Worm (Caenorhabditis elegans) whole organism, L2 larva: Measurements from ENCODE around the gene gcy-1.

Experiments
- C34F6.9 ChIP-seq: fragments of 150-350 bp; optimal IDR thresholded peaks from 2 replicates; lab custom pipeline; 2014; ENCODE audit warnings: missing biosample characterization, missing genetic modification characterization
- F13H6.1 ChIP-seq: sonication (generic microtip); optimal IDR thresholded peaks from 2 replicates; lab custom pipeline; 2016; ENCODE audit warnings: missing genetic modification characterization, missing compliant biosample characterization
- R02D3.7 ChIP-seq: fragments of 150-350 bp; optimal IDR thresholded peaks from 2 replicates; lab custom pipeline; 2014; ENCODE audit warnings: missing biosample characterization, missing genetic modification characterization
- Y55F3AM.14 ChIP-seq: fragments of 200-800 bp; sonication (Bioruptor generic); optimal IDR thresholded peaks from 2 replicates; lab custom pipeline; 2018; ENCODE audit warnings: mild to moderate bottlenecking, missing genetic modification characterization, missing compliant biosample characterization
- ZK546.5 ChIP-seq: sonication (generic microtip); optimal IDR thresholded peaks from 2 replicates; lab custom pipeline; 2017; ENCODE audit warnings: missing biosample characterization, missing genetic modification characterization
- alr-1 ChIP-seq: fragments of 150-350 bp; optimal IDR thresholded peaks from 2 replicates; lab custom pipeline; 2014; ENCODE audit warnings: missing biosample characterization, missing genetic modification characterization
- aly-2 ChIP-seq: fragments of 150-350 bp; optimal IDR thresholded peaks from 2 replicates; lab custom pipeline; 2014; ENCODE audit warnings: missing biosample characterization, missing genetic modification characterization
- ama-1 ChIP-seq: fragments of 150-350 bp; optimal IDR thresholded peaks from 2 replicates; lab custom pipeline; 2018; ENCODE audit warnings: inconsistent platforms
- blmp-1 ChIP-seq: sonication (generic microtip); optimal IDR thresholded peaks from 2 replicates; lab custom pipeline; 2017; ENCODE audit warnings: missing genetic modification characterization, mild to moderate bottlenecking, missing compliant biosample characterization, antibody characterized with exemption, moderate library complexity; ENCODE audit not compliant: insufficient read depth
- ceh-16 ChIP-seq: fragments of 150-350 bp; optimal IDR thresholded peaks from 2 replicates; lab custom pipeline; 2014; ENCODE audit warnings: missing biosample characterization, missing genetic modification characterization
- ceh-82 ChIP-seq: fragments of 150-350 bp; optimal IDR thresholded peaks from 2 replicates; lab custom pipeline; 2014; ENCODE audit warnings: missing biosample characterization, missing genetic modification characterization
- crh-2 ChIP-seq: sonication (generic microtip); optimal IDR thresholded peaks from 2 replicates; lab custom pipeline; 2017; ENCODE audit warnings: missing biosample characterization, missing genetic modification characterization
- dmd-4 ChIP-seq: sonication (generic microtip); optimal IDR thresholded peaks from 2 replicates; lab custom pipeline; 2017; ENCODE audit warnings: missing biosample characterization, missing genetic modification characterization
- egl-27 ChIP-seq: sonication (generic microtip); optimal IDR thresholded peaks from 3 replicates; lab custom pipeline; 2017; ENCODE audit warnings: missing biosample characterization, missing genetic modification reagents, missing genetic modification characterization
- elt-1 ChIP-seq: fragments of 150-350 bp; optimal IDR thresholded peaks from 2 replicates; lab custom pipeline; 2014; ENCODE audit warnings: missing biosample characterization, missing genetic modification characterization
- elt-3 ChIP-seq: sonication (generic microtip); optimal IDR thresholded peaks from 2 replicates; lab custom pipeline; 2017; ENCODE audit warnings: missing biosample characterization, missing genetic modification characterization
- fos-1 ChIP-seq: fragments of 150-350 bp; optimal IDR thresholded peaks from 2 replicates; lab custom pipeline; 2014; ENCODE audit warnings: missing biosample characterization, missing genetic modification characterization
- gmeb-1 ChIP-seq: fragments of 150-350 bp; optimal IDR thresholded peaks from 2 replicates; lab custom pipeline; 2014; ENCODE audit warnings: missing biosample characterization, missing genetic modification characterization
- lin-11 ChIP-seq: fragments of 150-350 bp; sonication (generic microtip); optimal IDR thresholded peaks from 2 replicates; lab custom pipeline; 2014; ENCODE audit warnings: missing biosample characterization, missing genetic modification characterization, inconsistent platforms, mixed read lengths
- lin-13 ChIP-seq: fragments of 150-350 bp; optimal IDR thresholded peaks from 2 replicates; lab custom pipeline; 2014; ENCODE audit warnings: missing biosample characterization, missing genetic modification reagents, missing genetic modification characterization
- lin-39 ChIP-seq: fragments of 150-350 bp; optimal IDR thresholded peaks from 2 replicates; lab custom pipeline; 2014; ENCODE audit warnings: missing biosample characterization, missing genetic modification reagents, missing genetic modification characterization
- lsy-2 ChIP-seq, 2 experiments: fragments of 150-350 bp in 1 of 2; sonication (generic microtip) in 1 of 2; optimal IDR thresholded peaks; 2 replicates each; lab custom pipeline; 2014 to 2017; ENCODE audit warnings: missing biosample characterization in 2 of 2, missing genetic modification characterization in 2 of 2
- mab-5 ChIP-seq: fragments of 150-350 bp; optimal IDR thresholded peaks from 2 replicates; lab custom pipeline; 2014; ENCODE audit warnings: missing biosample characterization, missing genetic modification characterization
- mbf-1 ChIP-seq: sonication (generic microtip); optimal IDR thresholded peaks from 2 replicates; lab custom pipeline; 2017; ENCODE audit warnings: missing biosample characterization, missing genetic modification characterization
- mdl-1 ChIP-seq, 2 experiments: fragments of 150-350 bp in 1 of 2; sonication (generic microtip) in 1 of 2; optimal IDR thresholded peaks; 2 replicates each; lab custom pipeline; 2017; ENCODE audit warnings: missing biosample characterization in 2 of 2, missing genetic modification characterization in 2 of 2
- nhr-10 ChIP-seq: sonication (generic microtip); optimal IDR thresholded peaks from 2 replicates; lab custom pipeline; 2017; ENCODE audit warnings: missing biosample characterization, missing genetic modification characterization
- nhr-11 ChIP-seq: fragments of 150-350 bp; optimal IDR thresholded peaks from 2 replicates; lab custom pipeline; 2014; ENCODE audit warnings: missing biosample characterization, missing genetic modification characterization
- nhr-12 ChIP-seq: fragments of 150-350 bp; optimal IDR thresholded peaks from 2 replicates; lab custom pipeline; 2014; ENCODE audit warnings: missing biosample characterization, missing genetic modification characterization
- nhr-129 ChIP-seq: fragments of 150-350 bp; optimal IDR thresholded peaks from 2 replicates; lab custom pipeline; 2014; ENCODE audit warnings: missing biosample characterization, missing genetic modification characterization
- nhr-21 ChIP-seq: fragments of 150-350 bp; optimal IDR thresholded peaks from 2 replicates; lab custom pipeline; 2014; ENCODE audit warnings: missing biosample characterization, missing genetic modification characterization
- nhr-23 ChIP-seq: fragments of 150-350 bp; optimal IDR thresholded peaks from 2 replicates; lab custom pipeline; 2014; ENCODE audit warnings: missing biosample characterization, missing genetic modification reagents, missing genetic modification characterization
- nhr-237 ChIP-seq: fragments of 150-350 bp; optimal IDR thresholded peaks from 2 replicates; lab custom pipeline; 2014; ENCODE audit warnings: missing biosample characterization, missing genetic modification characterization
- nhr-25 ChIP-seq: fragments of 150-350 bp; sonication (generic microtip); optimal IDR thresholded peaks from 3 replicates; lab custom pipeline; 2014; ENCODE audit warnings: missing biosample characterization, missing genetic modification characterization
- nhr-6 ChIP-seq: fragments of 150-350 bp; optimal IDR thresholded peaks from 2 replicates; lab custom pipeline; 2014; ENCODE audit warnings: missing biosample characterization, missing genetic modification characterization
- nhr-77 ChIP-seq: fragments of 150-350 bp; optimal IDR thresholded peaks from 2 replicates; lab custom pipeline; 2014; ENCODE audit warnings: missing biosample characterization, missing genetic modification characterization
- peb-1 ChIP-seq: fragments of 150-350 bp; optimal IDR thresholded peaks from 2 replicates; lab custom pipeline; 2014; ENCODE audit warnings: missing biosample characterization, missing genetic modification characterization
- sem-4 ChIP-seq: fragments of 150-350 bp; optimal IDR thresholded peaks from 2 replicates; lab custom pipeline; 2014; ENCODE audit warnings: missing biosample characterization, missing genetic modification reagents, missing genetic modification characterization
- skn-1 ChIP-seq: sonication (generic microtip); optimal IDR thresholded peaks from 2 replicates; lab custom pipeline; 2017; ENCODE audit warnings: missing biosample characterization, missing genetic modification characterization
- sma-3 ChIP-seq: sonication (generic microtip); optimal IDR thresholded peaks from 2 replicates; lab custom pipeline; 2016; ENCODE audit warnings: missing genetic modification reagents, missing genetic modification characterization, missing compliant biosample characterization
- sma-9 ChIP-seq, 2 experiments: fragments of 150-350 bp in 1 of 2; sonication (generic microtip) in 1 of 2; optimal IDR thresholded peaks; 2 replicates each; lab custom pipeline; 2014 to 2016; ENCODE audit warnings: missing genetic modification characterization in 2 of 2, mild to moderate bottlenecking in 1 of 2, missing biosample characterization in 1 of 2, missing compliant biosample characterization in 1 of 2, missing genetic modification reagents in 1 of 2, moderate library complexity in 1 of 2
- snpc-4 ChIP-seq: fragments of 150-350 bp; optimal IDR thresholded peaks from 2 replicates; lab custom pipeline; 2014; ENCODE audit warnings: missing biosample characterization, missing genetic modification characterization
- unc-39 ChIP-seq: fragments of 150-350 bp; optimal IDR thresholded peaks from 2 replicates; lab custom pipeline; 2014; ENCODE audit warnings: missing biosample characterization, missing genetic modification characterization
- unc-55 ChIP-seq: fragments of 150-350 bp; sonication (generic microtip); optimal IDR thresholded peaks from 3 replicates; lab custom pipeline; 2014; ENCODE audit warnings: missing biosample characterization, missing genetic modification reagents, missing genetic modification characterization
- unc-62 ChIP-seq: fragments of 150-350 bp; optimal IDR thresholded peaks from 2 replicates; lab custom pipeline; 2014; ENCODE audit warnings: missing biosample characterization, missing genetic modification reagents, missing genetic modification characterization
- zag-1 ChIP-seq: fragments of 150-350 bp; optimal IDR thresholded peaks from 2 replicates; lab custom pipeline; 2014; ENCODE audit warnings: missing biosample characterization, missing genetic modification characterization
- ztf-1 ChIP-seq: fragments of 200-800 bp; sonication (Bioruptor generic); conservative IDR thresholded peaks from 2 replicates; pipeline ENCODE4 v1.3.6; 2022; ENCODE audit warnings: missing genetic modification characterization, missing compliant biosample characterization
- ztf-11 ChIP-seq: sonication (generic microtip); optimal IDR thresholded peaks from 2 replicates; lab custom pipeline; 2017; ENCODE audit warnings: missing biosample characterization, missing genetic modification characterization
- ztf-4 ChIP-seq: fragments of 150-350 bp; optimal IDR thresholded peaks from 2 replicates; lab custom pipeline; 2014; ENCODE audit warnings: missing biosample characterization, missing genetic modification characterization

Gene gcy-1

ce11 chrII:9516836-9517235, at the start of gene gcy-1:
gcy-1 (minus strand) TSS chrII:9516936.
- TF ChIP-seq unc-62 (GFP tag; lab: Kevin White, UChicago) (no peak), lsy-2 (tag; optimal IDR thresholded peaks at IDR 0.05; lab: Kevin White, UChicago) (no peak), ztf-1 (GFP tag; lab: Robert Waterston, UW) (no peak), F13H6.1 (tag; lab: Kevin White, UChicago) (no peak), unc-39 (tag; lab: Kevin White, UChicago) (no peak), R02D3.7 (no peak), ztf-11 (tag; lab: Kevin White, UChicago) (no peak)

- TF ChIP-seq nhr-23: no peak
- TF ChIP-seq nhr-25 (tag; lab: Kevin White, UChicago): peak; percentile 58
- TF ChIP-seq ztf-11 (tag; lab: Kevin White, UChicago): no peak
- TF ChIP-seq ceh-16 (tag; lab: Kevin White, UChicago): no peak
- no peak for TF ChIP-seq C34F6.9 (tag; lab: Kevin White, UChicago)
- TF ChIP-seq ama-1 (lab: Kevin White, UChicago): no peak
- no peak for TF ChIP-seq peb-1 (tag; lab: Kevin White, UChicago)
- peak; percentile 18 for TF ChIP-seq nhr-21 (tag; lab: Kevin White, UChicago)
- TF ChIP-seq elt-1 (tag; lab: Kevin White, UChicago): no peak
- TF ChIP-seq crh-2 (tag; lab: Kevin White, UChicago): peak; percentile 40
- no peak for TF ChIP-seq Y55F3AM.14 (GFP tag; lab: Kevin White, UChicago)
- no peak for TF ChIP-seq R02D3.7
- no peak for TF ChIP-seq unc-39 (tag; lab: Kevin White, UChicago)
- TF ChIP-seq sma-3 (GFP tag; lab: Kevin White, UChicago): peak; percentile 46
- no peak for TF ChIP-seq unc-62 (GFP tag; lab: Kevin White, UChicago)
- TF ChIP-seq sem-4: no peak
- no peak for TF ChIP-seq skn-1 (tag; lab: Kevin White, UChicago)
- peak; percentile 25 for TF ChIP-seq lin-11 (tag; lab: Kevin White, UChicago)
- TF ChIP-seq nhr-11: peak; percentile 26
- TF ChIP-seq aly-2 (tag; lab: Kevin White, UChicago): no peak
- TF ChIP-seq nhr-10 (tag; lab: Kevin White, UChicago): no peak
- TF ChIP-seq fos-1 (tag; lab: Kevin White, UChicago): peak; percentile 22
- peak; percentile 32 for TF ChIP-seq gmeb-1
- peak; percentile 22 for TF ChIP-seq F13H6.1 (tag; lab: Kevin White, UChicago)
- TF ChIP-seq mab-5: no peak
- TF ChIP-seq lin-39 (tag; lab: Kevin White, UChicago): no peak
- TF ChIP-seq sma-9 (GFP tag; optimal IDR thresholded peaks at IDR 0.05; lab: Kevin White, UChicago): peak; percentile 58
- no peak for TF ChIP-seq sma-9 (tag; optimal IDR thresholded peaks at IDR 0.05; lab: Kevin White, UChicago)
- TF ChIP-seq alr-1 (tag; lab: Kevin White, UChicago): no peak
- no peak for TF ChIP-seq nhr-237 (tag; lab: Kevin White, UChicago)
- TF ChIP-seq ztf-1 (GFP tag; lab: Robert Waterston, UW): no peak
- peak; percentile 37 for TF ChIP-seq unc-55 (GFP tag; lab: Kevin White, UChicago)
- no peak for TF ChIP-seq ZK546.5 (tag; lab: Kevin White, UChicago)
- peak; percentile 17 for TF ChIP-seq lin-13
- peak; percentile 51 for TF ChIP-seq egl-27
- no peak for TF ChIP-seq blmp-1 (tag; lab: Kevin White, UChicago)
- no peak for TF ChIP-seq elt-3
- no peak for TF ChIP-seq nhr-77 (tag; lab: Kevin White, UChicago)
- peak; percentile 40 to 44 for TF ChIP-seq lsy-2 (tag; optimal IDR thresholded peaks at IDR 0.05; lab: Kevin White, UChicago)
- no peak for TF ChIP-seq nhr-12 (tag; lab: Kevin White, UChicago)
- TF ChIP-seq zag-1 (tag; lab: Kevin White, UChicago): peak; percentile 10
- no peak for TF ChIP-seq dmd-4 (tag; lab: Kevin White, UChicago)
- TF ChIP-seq snpc-4 (tag; lab: Kevin White, UChicago): no peak
- TF ChIP-seq nhr-129 (tag; lab: Kevin White, UChicago): peak; percentile 68
- no peak for TF ChIP-seq mbf-1 (tag; lab: Kevin White, UChicago)
- no peak for TF ChIP-seq mdl-1 (tag; optimal IDR thresholded peaks at IDR 0.05; lab: Kevin White, UChicago)
- TF ChIP-seq nhr-6 (tag; lab: Kevin White, UChicago): no peak
- no peak for TF ChIP-seq ztf-4 (tag; lab: Kevin White, UChicago)
- TF ChIP-seq ceh-82 (tag; lab: Kevin White, UChicago): no peak
Measured at ce11 chrII:9566045-9566444, 49.3 kb upstream of the gcy-1 start.
